Fruit fly (Drosophila melanogaster) whole organism, embryonic: ENCODE data around the gene Pvf3.

Experiments used
- BEAF-32 ChIP-seq: fragments of 200-800 bp; sonication (Bioruptor generic); optimal IDR thresholded peaks from 3 replicates; lab custom pipeline; 2017; ENCODE audit warnings: missing biosample characterization, missing genetic modification characterization, mild to moderate bottlenecking, moderate library complexity, missing genetic modification reagents
- Bgb ChIP-seq: fragments of 200-800 bp; sonication (Bioruptor generic); IDR thresholded peaks from 2 replicates; pipeline ENCODE4 v1.3.6; 2022; ENCODE audit warnings: missing biosample characterization, missing genetic modification characterization; ENCODE audit not compliant: partially characterized antibody
- CG10267 ChIP-seq: fragments of 200-800 bp; sonication (Bioruptor generic); optimal IDR thresholded peaks from 2 replicates; lab custom pipeline; 2018; ENCODE audit warnings: missing biosample characterization, mild to moderate bottlenecking, missing genetic modification characterization, moderate library complexity
- CG12391 ChIP-seq: fragments of 200-800 bp; sonication (Bioruptor generic); optimal IDR thresholded peaks from 3 replicates; lab custom pipeline; 2018; ENCODE audit warnings: missing biosample characterization, mild to moderate bottlenecking, missing genetic modification characterization, moderate library complexity
- CG12659 ChIP-seq: fragments of 200-800 bp; sonication (Bioruptor generic); optimal IDR thresholded peaks from 3 replicates; lab custom pipeline; 2017; ENCODE audit warnings: mild to moderate bottlenecking, missing biosample characterization, missing genetic modification reagents, missing genetic modification characterization
- CG14667 ChIP-seq: fragments of 200-800 bp; sonication (Bioruptor generic); IDR thresholded peaks from 2 replicates; pipeline ENCODE4 v1.3.6; 2022; ENCODE audit warnings: missing biosample characterization, missing genetic modification characterization
- CG1603 ChIP-seq: fragments of 200-800 bp; sonication (Bioruptor generic); optimal IDR thresholded peaks from 2 replicates; lab custom pipeline; 2019; ENCODE audit warnings: missing biosample characterization, mild to moderate bottlenecking, missing genetic modification characterization, moderate library complexity
- CG1647 ChIP-seq: fragments of 200-800 bp; sonication (Bioruptor generic); optimal IDR thresholded peaks from 3 replicates; lab custom pipeline; 2016; ENCODE audit warnings: missing biosample characterization, missing genetic modification characterization
- CG16779 ChIP-seq: fragments of 200-800 bp; sonication (Bioruptor generic); IDR thresholded peaks from 2 replicates; pipeline ENCODE4 v1.3.6; 2022; ENCODE audit warnings: missing biosample characterization, missing genetic modification characterization
- CG16863 ChIP-seq: fragments of 200-800 bp; sonication (Bioruptor generic); optimal IDR thresholded peaks from 3 replicates; lab custom pipeline; 2016; ENCODE audit warnings: missing biosample characterization, missing genetic modification characterization
- CG17186 ChIP-seq: fragments of 200-800 bp; sonication (Bioruptor generic); optimal IDR thresholded peaks from 3 replicates; lab custom pipeline; 2017; ENCODE audit warnings: missing biosample characterization, missing genetic modification reagents, missing genetic modification characterization
- CG2712 ChIP-seq: fragments of 200-800 bp; optimal IDR thresholded peaks from 3 replicates; lab custom pipeline; 2019; ENCODE audit warnings: missing biosample characterization, mild to moderate bottlenecking, missing genetic modification characterization, moderate library complexity
- CG30020 ChIP-seq: fragments of 200-800 bp; optimal IDR thresholded peaks from 2 replicates; lab custom pipeline; 2019; ENCODE audit warnings: missing biosample characterization, mild to moderate bottlenecking, missing genetic modification characterization, moderate library complexity
- CG31224 ChIP-seq: fragments of 200-800 bp; sonication (Bioruptor generic); IDR thresholded peaks from 2 replicates; pipeline ENCODE4 v1.3.6; 2022; ENCODE audit warnings: missing biosample characterization, missing genetic modification characterization
- CG32532 ChIP-seq: fragments of 200-800 bp; sonication (Bioruptor generic); IDR thresholded peaks from 2 replicates; pipeline ENCODE4 v1.3.6; 2022; ENCODE audit warnings: missing biosample characterization, missing genetic modification characterization
- CG4617 ChIP-seq: fragments of 200-800 bp; sonication (Bioruptor generic); optimal IDR thresholded peaks from 3 replicates; lab custom pipeline; 2016; ENCODE audit warnings: missing biosample characterization, missing genetic modification characterization, borderline replicate concordance
- CG7357 ChIP-seq: fragments of 200-800 bp; sonication (Bioruptor generic); IDR thresholded peaks from 3 replicates; pipeline ENCODE4 v1.3.6; 2022; ENCODE audit warnings: missing biosample characterization, missing genetic modification characterization
- CG9797 ChIP-seq: fragments of 200-800 bp; sonication (Bioruptor generic); optimal IDR thresholded peaks from 3 replicates; lab custom pipeline; 2018; ENCODE audit warnings: missing biosample characterization, mild to moderate bottlenecking, missing genetic modification characterization
- CHES-1-like ChIP-seq: fragments of 200-800 bp; sonication (Bioruptor generic); optimal IDR thresholded peaks from 2 replicates; lab custom pipeline; 2016; ENCODE audit warnings: missing biosample characterization, missing genetic modification characterization
- Chrac-16 ChIP-seq: fragments of 200-800 bp; sonication (Bioruptor generic); optimal IDR thresholded peaks from 3 replicates; lab custom pipeline; 2016; ENCODE audit warnings: missing biosample characterization, missing genetic modification characterization
- CoRest ChIP-seq: fragments of 200-800 bp; sonication (Bioruptor generic); optimal IDR thresholded peaks from 3 replicates; lab custom pipeline; 2018; ENCODE audit warnings: missing biosample characterization, mild to moderate bottlenecking, missing genetic modification characterization, moderate library complexity
- E2f2 ChIP-seq: fragments of 200-800 bp; sonication (Bioruptor generic); IDR thresholded peaks from 2 replicates; pipeline ENCODE4 v1.3.6; 2022; ENCODE audit warnings: missing biosample characterization, missing genetic modification characterization
- Eip74EF ChIP-seq, 2 experiments: fragments of 200-800 bp in 1 of 2; fragments of >200 bp in 1 of 2; sonication (Bioruptor generic) in 1 of 2; optimal IDR thresholded peaks; 2 replicates each; lab custom pipeline; 2017 to 2019; ENCODE audit warnings: missing biosample characterization in 2 of 2, missing genetic modification characterization in 2 of 2, mild to moderate bottlenecking in 1 of 2, moderate library complexity in 1 of 2
- Ets97D ChIP-seq: fragments of 200-800 bp; sonication (Bioruptor generic); optimal IDR thresholded peaks from 3 replicates; lab custom pipeline; 2016; ENCODE audit warnings: missing biosample characterization, missing genetic modification characterization
- Fer3 ChIP-seq: fragments of 200-800 bp; sonication (Bioruptor generic); optimal IDR thresholded peaks from 2 replicates; lab custom pipeline; 2018; ENCODE audit warnings: missing biosample characterization, mild to moderate bottlenecking, missing genetic modification characterization, moderate library complexity
- HmgD ChIP-seq: fragments of 200-800 bp; sonication (Bioruptor generic); optimal IDR thresholded peaks from 3 replicates; lab custom pipeline; 2016; ENCODE audit warnings: missing biosample characterization, missing genetic modification characterization
- Hsf ChIP-seq: fragments of 200-800 bp; sonication (Bioruptor generic); optimal IDR thresholded peaks from 3 replicates; lab custom pipeline; 2016; ENCODE audit warnings: missing biosample characterization, missing genetic modification characterization
- MBD-R2 ChIP-seq: fragments of 200-800 bp; sonication (Bioruptor generic); IDR thresholded peaks from 2 replicates; pipeline ENCODE4 v1.3.6; 2022; ENCODE audit warnings: missing biosample characterization, missing genetic modification characterization
- Myb ChIP-seq: fragments of 200-800 bp; sonication (Bioruptor generic); optimal IDR thresholded peaks from 2 replicates; lab custom pipeline; 2016; ENCODE audit warnings: missing biosample characterization, missing genetic modification characterization
- NK7.1 ChIP-seq: fragments of 200-800 bp; sonication (Bioruptor generic); optimal IDR thresholded peaks from 3 replicates; lab custom pipeline; 2016; ENCODE audit warnings: missing biosample characterization, missing genetic modification characterization
- Pdp1 ChIP-seq, 2 experiments: fragments of 200-800 bp; sonication (Bioruptor generic); optimal IDR thresholded peaks; 3 replicates each; lab custom pipeline; 2016; ENCODE audit warnings: missing biosample characterization in 2 of 2, missing genetic modification characterization in 2 of 2, mild to moderate bottlenecking in 1 of 2, moderate library complexity in 1 of 2
- Ravus ChIP-seq: fragments of 200-800 bp; sonication (Bioruptor generic); IDR thresholded peaks from 2 replicates; pipeline ENCODE4 v1.3.6; 2022; ENCODE audit warnings: missing biosample characterization, missing genetic modification characterization
- Sry-δ ChIP-seq: fragments of 200-800 bp; sonication (Bioruptor generic); optimal IDR thresholded peaks from 2 replicates; lab custom pipeline; 2016; ENCODE audit warnings: missing biosample characterization, missing genetic modification characterization
- Xbp1 ChIP-seq: fragments of 200-800 bp; sonication (Bioruptor generic); optimal IDR thresholded peaks from 3 replicates; lab custom pipeline; 2016; ENCODE audit warnings: missing biosample characterization, mild to moderate bottlenecking, missing genetic modification characterization
- dmrt11E ChIP-seq: fragments of 200-800 bp; sonication (Bioruptor generic); optimal IDR thresholded peaks from 3 replicates; lab custom pipeline; 2018; ENCODE audit warnings: missing biosample characterization, mild to moderate bottlenecking, missing genetic modification characterization, moderate library complexity
- fd96Cb ChIP-seq: fragments of 200-800 bp; sonication (Bioruptor generic); optimal IDR thresholded peaks from 2 replicates; lab custom pipeline; 2018; ENCODE audit warnings: missing biosample characterization, mild to moderate bottlenecking, missing genetic modification characterization, moderate library complexity
- gcm2 ChIP-seq: fragments of 200-800 bp; sonication (Bioruptor generic); optimal IDR thresholded peaks from 2 replicates; lab custom pipeline; 2016; ENCODE audit warnings: missing biosample characterization, missing genetic modification characterization
- gem ChIP-seq: fragments of 200-800 bp; sonication (Bioruptor generic); optimal IDR thresholded peaks from 2 replicates; lab custom pipeline; 2019; ENCODE audit warnings: missing biosample characterization, mild to moderate bottlenecking, missing genetic modification characterization, moderate library complexity
- gfzf ChIP-seq: fragments of 200-800 bp; sonication (Bioruptor generic); optimal IDR thresholded peaks from 2 replicates; lab custom pipeline; 2016; ENCODE audit warnings: missing biosample characterization, mild to moderate bottlenecking, missing genetic modification characterization, moderate library complexity
- hkb ChIP-seq, 2 experiments: fragments of 200-800 bp in 1 of 2; fragments of >200 bp in 1 of 2; sonication (Bioruptor generic) in 1 of 2; IDR thresholded peaks in 1 of 2; optimal IDR thresholded peaks in 1 of 2; 2 replicates each; pipeline versions ENCODE4 v1.3.6 to Lab custom; 2017 to 2022; ENCODE audit warnings: missing biosample characterization in 1 of 2, missing genetic modification characterization in 1 of 2
- knrl ChIP-seq: fragments of 200-800 bp; sonication (Bioruptor generic); IDR thresholded peaks from 3 replicates; pipeline ENCODE4 v1.3.6; 2022; ENCODE audit warnings: missing biosample characterization, missing genetic modification characterization; ENCODE audit not compliant: partially characterized antibody
- lola ChIP-seq, 3 experiments: fragments of >200 bp in 2 of 3; fragments of 200-800 bp in 1 of 3; sonication (Bioruptor generic) in 1 of 3; optimal IDR thresholded peaks; 2 replicates each; lab custom pipeline; 2017 to 2019; ENCODE audit warnings: missing biosample characterization in 3 of 3, missing genetic modification characterization in 3 of 3, mild to moderate bottlenecking in 1 of 3, moderate library complexity in 1 of 3
- mam ChIP-seq: fragments of 200-800 bp; sonication (Bioruptor generic); optimal IDR thresholded peaks from 3 replicates; lab custom pipeline; 2016; ENCODE audit warnings: missing biosample characterization, missing genetic modification characterization
- onecut ChIP-seq: fragments of 200-800 bp; sonication (Bioruptor generic); IDR thresholded peaks from 2 replicates; pipeline ENCODE4 v1.3.6; 2022; ENCODE audit warnings: missing biosample characterization, missing genetic modification characterization
- phol ChIP-seq: fragments of 200-800 bp; sonication (Bioruptor generic); optimal IDR thresholded peaks from 3 replicates; lab custom pipeline; 2018; ENCODE audit warnings: missing biosample characterization, mild to moderate bottlenecking, missing genetic modification characterization, moderate library complexity
- sens ChIP-seq: fragments of 200-800 bp; sonication (Bioruptor generic); peaks from one replicate; lab custom pipeline; 2016; ENCODE audit warnings: missing biosample characterization, missing genetic modification characterization
- sisA ChIP-seq: fragments of 200-800 bp; sonication (Bioruptor generic); IDR thresholded peaks from 2 replicates; pipeline ENCODE4 v1.3.6; 2022; ENCODE audit warnings: missing biosample characterization, missing genetic modification characterization
- tin ChIP-seq: fragments of 200-800 bp; sonication (Bioruptor generic); optimal IDR thresholded peaks from 3 replicates; lab custom pipeline; 2016; ENCODE audit warnings: missing biosample characterization, missing genetic modification characterization
- trem ChIP-seq: fragments of 200-800 bp; optimal IDR thresholded peaks from 3 replicates; lab custom pipeline; 2019; ENCODE audit warnings: missing biosample characterization, mild to moderate bottlenecking, missing genetic modification characterization, moderate library complexity
- zfh1 ChIP-seq: fragments of 200-800 bp; sonication (Bioruptor generic); IDR thresholded peaks from 3 replicates; pipeline ENCODE4 v1.3.6; 2022; ENCODE audit warnings: missing biosample characterization, missing genetic modification characterization

The Pvf3 gene

DNA sequence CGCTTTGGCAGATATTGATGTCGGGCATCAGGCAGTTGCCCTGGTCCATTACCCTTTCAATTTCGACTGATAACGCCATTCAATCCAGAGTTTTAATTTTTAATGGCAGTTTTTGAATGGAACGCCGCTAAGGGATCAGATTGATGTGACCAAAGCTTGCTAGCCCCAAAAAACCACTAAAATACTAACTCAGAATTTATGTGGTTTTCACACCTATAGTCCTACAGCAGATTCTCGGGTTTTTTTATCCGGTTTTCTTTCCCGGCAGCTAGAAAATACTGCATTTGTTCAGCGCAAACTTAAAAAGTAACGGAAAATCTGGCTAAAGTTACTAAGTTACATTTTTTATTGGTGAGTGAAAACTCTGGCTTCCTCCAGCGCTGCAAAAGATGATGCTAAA, 91.8 kb downstream of the Pvf3 start, which contains the start of gene Nuf2 (continued):
- TF ChIP-seq Sry-δ (GFP tag; lab: Kevin White, UChicago) (peak; percentile 17), Fer3 (tag; lab: Kevin White, UChicago) (no peak), gcm2 (GFP tag; lab: Kevin White, UChicago) (no peak), Xbp1 (no peak), mam (GFP tag; lab: Kevin White, UChicago) (no peak), BEAF-32 (GFP tag; lab: Kevin White, UChicago) (peak; percentile 33), CG12659 (GFP tag; lab: Kevin White, UChicago) (peak; percentile 41), tin (GFP tag; lab: Kevin White, UChicago) (no peak), CG10267 (tag; lab: Kevin White, UChicago) (peak; percentile 15), sens (GFP tag; lab: Kevin White, UChicago) (peak; percentile 47), HmgD (GFP tag; lab: Kevin White, UChicago) (peak; percentile 28), NK7.1 (no peak), zfh1 (GFP tag; lab: Robert Waterston, UW) (no peak), Chrac-16 (GFP tag; lab: Kevin White, UChicago) (no peak), CG7357 (GFP tag; lab: Robert Waterston, UW) (peak; percentile 95), CG4617 (GFP tag; lab: Kevin White, UChicago) (peak; percentile 43), hkb (optimal IDR thresholded peaks at IDR 0.05; lab: Kevin White, UChicago) (peak; percentile 20), hkb (GFP tag; IDR thresholded peaks at IDR 0.05; lab: Robert Waterston, UW) (no peak), phol (tag; lab: Kevin White, UChicago) (peak; percentile 59), Myb (peak; percentile 98), lola (GFP tag; optimal IDR thresholded peaks at IDR 0.05; lab: Kevin White, UChicago) (peak in 2 of 3 experiments; percentile 3 to 74), CoRest (tag; lab: Kevin White, UChicago) (peak; percentile 64), sisA (GFP tag; lab: Robert Waterston, UW) (no peak), CG2712 (peak; percentile 13), E2f2 (peak; percentile 89), CG17186 (peak; percentile 25), CG12391 (tag; lab: Kevin White, UChicago) (peak; percentile 8), gem (tag; lab: Kevin White, UChicago) (peak; percentile 16), Bgb (no peak), CG14667 (GFP tag; lab: Robert Waterston, UW) (no peak), CG31224 (GFP tag; lab: Robert Waterston, UW) (no peak), CG16779 (GFP tag; lab: Robert Waterston, UW) (0 out of 2 replicates have a peak, but pooled peaks have one; percentile 26), Pdp1 (GFP tag; optimal IDR thresholded peaks at IDR 0.05; lab: Kevin White, UChicago) (peak in 1 of 2 experiments; percentile 24), Hsf (no peak), MBD-R2 (GFP tag; lab: Robert Waterston, UW) (peak; percentile 69), CG30020 (tag; lab: Kevin White, UChicago) (peak; percentile 82), onecut (GFP tag; lab: Robert Waterston, UW) (no peak), CG32532 (GFP tag; lab: Robert Waterston, UW) (0 out of 2 replicates have a peak, but pooled peaks have one; percentile 21), CG1647 (GFP tag; lab: Kevin White, UChicago) (no peak), gfzf (GFP tag; lab: Kevin White, UChicago) (peak; percentile 95), Ets97D (GFP tag; lab: Kevin White, UChicago) (peak; percentile 73), trem (tag; lab: Kevin White, UChicago) (peak; percentile 12), CG1603 (tag; lab: Kevin White, UChicago) (peak; percentile 78), CHES-1-like (GFP tag; lab: Kevin White, UChicago) (no peak), knrl (peak; percentile 35; the same call in 1 of the 3 replicates), dmrt11E (tag; lab: Kevin White, UChicago) (no peak), Ravus (no peak), CG16863 (GFP tag; lab: Kevin White, UChicago) (no peak), fd96Cb (tag; lab: Kevin White, UChicago) (no peak), CG9797 (GFP tag; lab: Kevin White, UChicago) (peak; percentile 77), Eip74EF (GFP tag; optimal IDR thresholded peaks at IDR 0.05; lab: Kevin White, UChicago) (peak in 1 of 2 experiments; percentile 4)
